Worm (Caenorhabditis elegans): ENCODE results near the gene sqst-2.

DNA sequence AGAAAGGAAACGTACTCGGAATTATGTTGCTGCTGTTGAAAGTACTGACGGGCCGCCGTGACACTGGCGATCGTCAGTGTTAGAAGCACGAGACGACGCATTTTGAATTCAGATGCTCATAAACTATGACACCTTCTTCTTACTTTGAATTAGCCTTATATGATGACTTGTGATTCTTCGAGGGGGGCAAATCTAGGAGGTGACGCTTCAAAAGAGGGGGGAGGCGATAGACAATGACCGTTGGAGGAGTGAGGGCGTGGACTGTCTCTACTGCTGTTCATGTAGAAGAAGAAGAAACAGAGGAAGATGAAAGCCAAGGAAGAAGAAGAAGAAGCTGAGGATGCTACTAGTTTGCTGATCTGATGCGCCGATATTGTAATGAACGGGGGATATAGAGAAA, 18.0 kb upstream of the sqst-2 start, which contains the start of gene daf-42:
- TF ChIP-seq hlh-1 (tag; optimal IDR thresholded peaks at IDR 0.05) (no peak), snpc-4 (tag; optimal IDR thresholded peaks at IDR 0.05) (no peak)

All from whole organism, mixed stage, embryonic.